Worm (Caenorhabditis elegans): ENCODE results near the gene idpb-5.

The idpb-5 gene

ce11 chrV:11859082-11859858 lies 19.9 kb downstream of the idpb-5 start (continued):
- TF ChIP-seq K11D2.4 (GFP tag; IDR thresholded peaks at IDR 0.05) (peak; percentile 56; the same call in 1 of the 2 replicates), him-1 (tag; optimal IDR thresholded peaks at IDR 0.05) (no peak), somi-1 (GFP tag; optimal IDR thresholded peaks at IDR 0.05) (peak; percentile 52), madf-3 (GFP tag; IDR thresholded peaks at IDR 0.05) (no peak), cebp-1 (GFP tag; IDR thresholded peaks at IDR 0.05) (no peak), cebp-1 (tag; optimal IDR thresholded peaks at IDR 0.05) (peak; percentile 45), let-607 (tag; optimal IDR thresholded peaks at IDR 0.05) (no peak), C06A6.2 (GFP tag; conservative IDR thresholded peaks at IDR 0.05) (no peak), nhr-27 (tag; optimal IDR thresholded peaks at IDR 0.05) (no peak), F33H1.4 (GFP tag; IDR thresholded peaks at IDR 0.05) (no peak), attf-5 (GFP tag; optimal IDR thresholded peaks at IDR 0.05) (no peak), ceh-91 (GFP tag; IDR thresholded peaks at IDR 0.05) (no peak), B0336.3 (GFP tag; IDR thresholded peaks at IDR 0.05) (no peak), atf-7 (tag; optimal IDR thresholded peaks at IDR 0.05) (no peak), efl-1 (GFP tag; optimal IDR thresholded peaks at IDR 0.05) (no peak), unc-62 (GFP tag; optimal IDR thresholded peaks at IDR 0.05) (no peak), ceh-27 (GFP tag; optimal IDR thresholded peaks at IDR 0.05) (no peak), lir-1 (GFP tag; conservative IDR thresholded peaks at IDR 0.05) (no peak), zim-3 (tag; optimal IDR thresholded peaks at IDR 0.05) (no peak), chd-7 (tag; optimal IDR thresholded peaks at IDR 0.05) (peak; percentile 7), ceh-100 (GFP tag; IDR thresholded peaks at IDR 0.05) (no peak), ZK185.1 (tag; optimal IDR thresholded peaks at IDR 0.05; ENCODE audit: poor library complexity, severe bottlenecking) (no peak), nhr-80 (tag; optimal IDR thresholded peaks at IDR 0.05) (peak; percentile 93), pbrm-1 (GFP tag; IDR thresholded peaks at IDR 0.05) (no peak), hlh-12 (tag; optimal IDR thresholded peaks at IDR 0.05) (no peak), die-1 (tag; optimal IDR thresholded peaks at IDR 0.05) (peak; percentile 33), snpc-4 (GFP tag; optimal IDR thresholded peaks at IDR 0.05) (no peak), snpc-4 (tag; optimal IDR thresholded peaks at IDR 0.05) (no peak)

- no peak for TF ChIP-seq cebp-1 (GFP tag; IDR thresholded peaks at IDR 0.05)
- TF ChIP-seq cebp-1 (tag; optimal IDR thresholded peaks at IDR 0.05): no peak
- no peak for TF ChIP-seq sptf-2 (GFP tag; optimal IDR thresholded peaks at IDR 0.05)
- no peak for TF ChIP-seq K12H6.12 (tag; optimal IDR thresholded peaks at IDR 0.05)
- no peak for TF ChIP-seq B0019.2 (GFP tag; conservative IDR thresholded peaks at IDR 0.05)
- no peak for TF ChIP-seq T26A5.8 (tag; optimal IDR thresholded peaks at IDR 0.05)
- TF ChIP-seq snpc-4 (GFP tag; optimal IDR thresholded peaks at IDR 0.05): no peak
- no peak for TF ChIP-seq snpc-4 (tag; optimal IDR thresholded peaks at IDR 0.05)
- TF ChIP-seq ceh-100 (GFP tag; IDR thresholded peaks at IDR 0.05): no peak
- no peak for TF ChIP-seq tbx-9 (tag; optimal IDR thresholded peaks at IDR 0.05; ENCODE audit: borderline replicate concordance)
- TF ChIP-seq ztf-3 (GFP tag; optimal IDR thresholded peaks at IDR 0.05): no peak
- TF ChIP-seq pha-4 (tag; optimal IDR thresholded peaks at IDR 0.05): no peak
- TF ChIP-seq F37B4.10 (GFP tag; IDR thresholded peaks at IDR 0.05): no peak
- TF ChIP-seq aptf-2 (GFP tag; conservative IDR thresholded peaks at IDR 0.05): no peak
- no peak for TF ChIP-seq rcor-1 (GFP tag; IDR thresholded peaks at IDR 0.05)
- no peak for TF ChIP-seq xnd-1 (tag; optimal IDR thresholded peaks at IDR 0.05)
Observed at ce11 chrV:11860375-11860774, 21.1 kb downstream of the idpb-5 start, which contains the start of gene R13H4.5. Gene R13H4.5, plus strand, starts transcription at chrV:11860675.
